Fruit fly (Drosophila melanogaster) whole organism, embryonic: ENCODE results near the gene CG31549.

Source experiments
- Antp ChIP-seq: fragments of 200-800 bp; sonication (Bioruptor generic); optimal IDR thresholded peaks from 3 replicates; lab custom pipeline; 2016; ENCODE audit warnings: missing biosample characterization, missing genetic modification characterization
- BEAF-32 ChIP-seq: fragments of 200-800 bp; sonication (Bioruptor generic); optimal IDR thresholded peaks from 3 replicates; lab custom pipeline; 2017; ENCODE audit warnings: missing biosample characterization, missing genetic modification characterization, mild to moderate bottlenecking, moderate library complexity, missing genetic modification reagents
- CG1024 ChIP-seq: fragments of 200-800 bp; sonication (Bioruptor generic); IDR thresholded peaks from 2 replicates; pipeline ENCODE4 v1.3.6; 2022; ENCODE audit warnings: missing biosample characterization, missing genetic modification characterization
- CG10654 ChIP-seq: fragments of 200-800 bp; sonication (Bioruptor generic); optimal IDR thresholded peaks from 2 replicates; lab custom pipeline; 2016; ENCODE audit warnings: missing biosample characterization, missing genetic modification characterization
- CG11456 ChIP-seq: fragments of 200-800 bp; sonication (Bioruptor generic); IDR thresholded peaks from 3 replicates; pipeline ENCODE4 v1.3.6; 2022; ENCODE audit warnings: missing biosample characterization, missing genetic modification characterization
- CG11696 ChIP-seq: fragments of 200-800 bp; sonication (Bioruptor generic); IDR thresholded peaks from 2 replicates; pipeline ENCODE4 v1.3.6; 2022; ENCODE audit warnings: missing biosample characterization, missing genetic modification characterization
- CG12104 ChIP-seq: fragments of 200-800 bp; sonication (Bioruptor generic); optimal IDR thresholded peaks from 3 replicates; lab custom pipeline; 2016; ENCODE audit warnings: missing biosample characterization, missing genetic modification characterization
- CG13424 ChIP-seq: fragments of 200-800 bp; sonication (Bioruptor generic); optimal IDR thresholded peaks from 2 replicates; lab custom pipeline; 2019; ENCODE audit warnings: missing biosample characterization, mild to moderate bottlenecking, missing genetic modification characterization, moderate library complexity
- CG13624 ChIP-seq: fragments of 200-800 bp; sonication (Bioruptor generic); optimal IDR thresholded peaks from 2 replicates; lab custom pipeline; 2016; ENCODE audit warnings: missing biosample characterization, missing genetic modification characterization
- CG13775 ChIP-seq: fragments of 200-800 bp; sonication (Bioruptor generic); optimal IDR thresholded peaks from 3 replicates; lab custom pipeline; 2017; ENCODE audit warnings: missing biosample characterization, mild to moderate bottlenecking, missing genetic modification characterization
- CG14050 ChIP-seq: fragments of 200-800 bp; sonication (Bioruptor generic); IDR thresholded peaks from 3 replicates; pipeline ENCODE4 v1.3.6; 2022; ENCODE audit warnings: missing biosample characterization, missing genetic modification characterization
- CG14965 ChIP-seq: fragments of 200-800 bp; sonication (Bioruptor generic); optimal IDR thresholded peaks from 2 replicates; lab custom pipeline; 2016; ENCODE audit warnings: missing biosample characterization, missing genetic modification characterization, borderline replicate concordance
- CG16779 ChIP-seq: fragments of 200-800 bp; sonication (Bioruptor generic); IDR thresholded peaks from 2 replicates; pipeline ENCODE4 v1.3.6; 2022; ENCODE audit warnings: missing biosample characterization, missing genetic modification characterization
- CG16863 ChIP-seq: fragments of 200-800 bp; sonication (Bioruptor generic); optimal IDR thresholded peaks from 3 replicates; lab custom pipeline; 2016; ENCODE audit warnings: missing biosample characterization, missing genetic modification characterization
- CG1832 ChIP-seq: fragments of 200-800 bp; sonication (Bioruptor generic); optimal IDR thresholded peaks from 2 replicates; lab custom pipeline; 2017; ENCODE audit warnings: missing biosample characterization, mild to moderate bottlenecking, missing genetic modification characterization, inconsistent platforms
- CG2120 ChIP-seq: fragments of 200-800 bp; sonication (Bioruptor generic); optimal IDR thresholded peaks from 3 replicates; lab custom pipeline; 2016; ENCODE audit warnings: missing biosample characterization, missing genetic modification characterization
- CG2129 ChIP-seq: fragments of 200-800 bp; sonication (Bioruptor generic); IDR thresholded peaks from 2 replicates; pipeline ENCODE4 v1.3.6; 2022; ENCODE audit warnings: missing biosample characterization, missing genetic modification characterization; ENCODE audit not compliant: partially characterized antibody
- CG33213 ChIP-seq: fragments of 200-800 bp; sonication (Bioruptor generic); optimal IDR thresholded peaks from 3 replicates; lab custom pipeline; 2016; ENCODE audit warnings: missing biosample characterization, missing genetic modification characterization
- CG42726 ChIP-seq: fragments of 200-800 bp; sonication (Bioruptor generic); IDR thresholded peaks from 2 replicates; pipeline ENCODE4 v1.3.6; 2022; ENCODE audit warnings: missing biosample characterization, missing genetic modification characterization; ENCODE audit not compliant: partially characterized antibody
- CG6854 ChIP-seq: fragments of 200-800 bp; sonication (Bioruptor generic); optimal IDR thresholded peaks from 3 replicates; lab custom pipeline; 2017; ENCODE audit warnings: missing biosample characterization, mild to moderate bottlenecking, missing genetic modification characterization
- CG8388 ChIP-seq: fragments of 200-800 bp; sonication (Bioruptor generic); optimal IDR thresholded peaks from 2 replicates; lab custom pipeline; 2019; ENCODE audit warnings: missing biosample characterization, mild to moderate bottlenecking, missing genetic modification characterization, moderate library complexity
- CkIIα-i1 ChIP-seq: fragments of 200-800 bp; sonication (Bioruptor generic); IDR thresholded peaks from 2 replicates; pipeline ENCODE4 v1.3.6; 2022; ENCODE audit warnings: missing biosample characterization, missing genetic modification characterization
- HmgD ChIP-seq: fragments of 200-800 bp; sonication (Bioruptor generic); optimal IDR thresholded peaks from 3 replicates; lab custom pipeline; 2016; ENCODE audit warnings: missing biosample characterization, missing genetic modification characterization
- Hmr ChIP-seq: fragments of 200-800 bp; sonication (Bioruptor generic); optimal IDR thresholded peaks from 3 replicates; lab custom pipeline; 2017; ENCODE audit warnings: mild to moderate bottlenecking, missing biosample characterization, missing genetic modification reagents, missing genetic modification characterization
- Hr51 ChIP-seq, 2 experiments: fragments of 200-800 bp; sonication (Bioruptor generic); optimal IDR thresholded peaks; 2 replicates in 1 of 2; 3 replicates in 1 of 2; lab custom pipeline; 2016 to 2018; ENCODE audit warnings: missing biosample characterization in 2 of 2, missing genetic modification characterization in 2 of 2, mild to moderate bottlenecking in 1 of 2, moderate library complexity in 1 of 2
- Hr78 ChIP-seq, 2 experiments: fragments of 200-800 bp in 1 of 2; fragments of >200 bp in 1 of 2; sonication (Bioruptor generic) in 1 of 2; optimal IDR thresholded peaks; 2 replicates each; lab custom pipeline; 2017 to 2019; ENCODE audit warnings: missing biosample characterization in 2 of 2, missing genetic modification characterization in 2 of 2, mild to moderate bottlenecking in 1 of 2, moderate library complexity in 1 of 2
- Lim3 ChIP-seq: fragments of 200-800 bp; sonication (Bioruptor generic); IDR thresholded peaks from 2 replicates; pipeline ENCODE4 v1.3.6; 2022; ENCODE audit warnings: missing biosample characterization, missing genetic modification characterization
- MBD-R2 ChIP-seq: fragments of 200-800 bp; sonication (Bioruptor generic); IDR thresholded peaks from 2 replicates; pipeline ENCODE4 v1.3.6; 2022; ENCODE audit warnings: missing biosample characterization, missing genetic modification characterization
- NC2β ChIP-seq: fragments of 200-800 bp; sonication (Bioruptor generic); optimal IDR thresholded peaks from 2 replicates; lab custom pipeline; 2016; ENCODE audit warnings: missing biosample characterization, missing genetic modification characterization
- Ptx1 ChIP-seq: fragments of 200-800 bp; sonication (Bioruptor generic); IDR thresholded peaks from 2 replicates; pipeline ENCODE4 v1.3.6; 2022; ENCODE audit warnings: missing biosample characterization, missing genetic modification characterization
- TFAM ChIP-seq: fragments of 200-800 bp; sonication (Bioruptor generic); optimal IDR thresholded peaks from 2 replicates; lab custom pipeline; 2017; ENCODE audit warnings: missing biosample characterization, missing genetic modification characterization, inconsistent platforms
- ab ChIP-seq: fragments of 200-800 bp; sonication (Bioruptor generic); optimal IDR thresholded peaks from 2 replicates; lab custom pipeline; 2016; ENCODE audit warnings: missing biosample characterization, missing genetic modification characterization
- bigmax ChIP-seq: fragments of 200-800 bp; sonication (Bioruptor generic); optimal IDR thresholded peaks from 2 replicates; lab custom pipeline; 2018; ENCODE audit warnings: missing biosample characterization, mild to moderate bottlenecking, missing genetic modification characterization
- cad ChIP-seq: fragments of >200 bp; optimal IDR thresholded peaks from 2 replicates; lab custom pipeline; 2017; ENCODE audit warnings: missing biosample characterization, missing genetic modification characterization
- cas ChIP-seq: fragments of 200-800 bp; sonication (Bioruptor generic); IDR thresholded peaks from 2 replicates; pipeline ENCODE4 v1.3.6; 2022; ENCODE audit warnings: missing biosample characterization, missing genetic modification characterization
- croc ChIP-seq: fragments of 200-800 bp; sonication (Bioruptor generic); conservative IDR thresholded peaks from 3 replicates; pipeline ENCODE4 v1.3.6; 2022; ENCODE audit warnings: missing biosample characterization, missing genetic modification characterization
- cwo ChIP-seq: fragments of 200-800 bp; sonication (Bioruptor generic); optimal IDR thresholded peaks from 3 replicates; lab custom pipeline; 2017; ENCODE audit warnings: missing biosample characterization, missing genetic modification characterization, mild to moderate bottlenecking, moderate library complexity, missing genetic modification reagents
- dan ChIP-seq: fragments of 200-800 bp; sonication (Bioruptor generic); IDR thresholded peaks from 2 replicates; pipeline ENCODE4 v1.3.6; 2022; ENCODE audit warnings: missing biosample characterization, missing genetic modification characterization
- dm ChIP-seq: fragments of 200-800 bp; sonication (Bioruptor generic); optimal IDR thresholded peaks from 3 replicates; lab custom pipeline; 2016; ENCODE audit warnings: missing biosample characterization, missing genetic modification characterization
- fd102C ChIP-seq: fragments of 200-800 bp; sonication (Bioruptor generic); optimal IDR thresholded peaks from 2 replicates; lab custom pipeline; 2018; ENCODE audit warnings: missing biosample characterization, mild to moderate bottlenecking, missing genetic modification characterization, moderate library complexity
- fd3F ChIP-seq: fragments of 200-800 bp; sonication (Bioruptor generic); optimal IDR thresholded peaks from 2 replicates; lab custom pipeline; 2018; ENCODE audit warnings: missing biosample characterization, mild to moderate bottlenecking, missing genetic modification characterization, moderate library complexity
- fru ChIP-seq: fragments of >200 bp; optimal IDR thresholded peaks from 2 replicates; lab custom pipeline; 2017
- hth ChIP-seq: fragments of >200 bp; optimal IDR thresholded peaks from 2 replicates; lab custom pipeline; 2017; ENCODE audit warnings: inconsistent platforms
- jing ChIP-seq: fragments of 200-800 bp; sonication (Bioruptor generic); optimal IDR thresholded peaks from 2 replicates; lab custom pipeline; 2018; ENCODE audit warnings: missing biosample characterization, mild to moderate bottlenecking, missing genetic modification characterization
- lab ChIP-seq: fragments of 200-800 bp; sonication (Bioruptor generic); optimal IDR thresholded peaks from 3 replicates; lab custom pipeline; 2017; ENCODE audit warnings: missing biosample characterization, missing genetic modification characterization, mild to moderate bottlenecking, moderate library complexity, missing genetic modification reagents
- pfk ChIP-seq: fragments of 200-800 bp; sonication (Bioruptor generic); optimal IDR thresholded peaks from 2 replicates; lab custom pipeline; 2018; ENCODE audit warnings: missing biosample characterization, mild to moderate bottlenecking, missing genetic modification characterization, moderate library complexity
- ro ChIP-seq: fragments of 200-800 bp; sonication (Bioruptor generic); IDR thresholded peaks from 2 replicates; pipeline ENCODE4 v1.3.6; 2022; ENCODE audit warnings: missing biosample characterization, missing genetic modification characterization
- sc ChIP-seq, 3 experiments: fragments of >200 bp in 2 of 3; fragments of 200-800 bp in 1 of 3; sonication (Bioruptor generic) in 1 of 3; optimal IDR thresholded peaks; 2 replicates in 2 of 3; 3 replicates in 1 of 3; lab custom pipeline; 2017; ENCODE audit warnings: mild to moderate bottlenecking in 1 of 3, missing biosample characterization in 1 of 3, missing genetic modification characterization in 1 of 3, missing genetic modification reagents in 1 of 3
- slou ChIP-seq: fragments of 200-800 bp; sonication (Bioruptor generic); optimal IDR thresholded peaks from 3 replicates; lab custom pipeline; 2016; ENCODE audit warnings: missing biosample characterization, missing genetic modification characterization
- stc ChIP-seq: fragments of 200-800 bp; sonication (Bioruptor generic); IDR thresholded peaks from 2 replicates; pipeline ENCODE4 v1.3.6; 2022; ENCODE audit warnings: missing biosample characterization, missing genetic modification characterization
- tap ChIP-seq: fragments of 200-800 bp; optimal IDR thresholded peaks from 3 replicates; lab custom pipeline; 2019; ENCODE audit warnings: missing biosample characterization, mild to moderate bottlenecking, missing genetic modification characterization, moderate library complexity

CG31549 gene

dm6 chr3R:5606477-5606876, 25.5 kb upstream of the CG31549 start, which contains the start of gene asl (continued):
- TF ChIP-seq fd102C (GFP tag; lab: Kevin White, UChicago), result peak; percentile 35
- TF ChIP-seq slou (GFP tag; lab: Kevin White, UChicago), result no peak
- peak; percentile 57 for TF ChIP-seq CG8388 (GFP tag; lab: Kevin White, UChicago)
- peak; percentile 41 for TF ChIP-seq Antp (GFP tag; lab: Kevin White, UChicago)
- TF ChIP-seq BEAF-32 (GFP tag; lab: Kevin White, UChicago), result peak; percentile 53
- peak in 1 of 2 experiments; percentile 65 for TF ChIP-seq Hr78 (GFP tag; optimal IDR thresholded peaks at IDR 0.05; lab: Kevin White, UChicago)
- peak; percentile 34 for TF ChIP-seq CG16863 (GFP tag; lab: Kevin White, UChicago)
- TF ChIP-seq CkIIα-i1 (GFP tag; lab: Robert Waterston, UW), result no peak
- TF ChIP-seq NC2β, result peak; percentile 55
- TF ChIP-seq CG2120, result peak; percentile 71
- TF ChIP-seq cad (GFP tag; lab: Kevin White, UChicago), result no peak
- TF ChIP-seq ab (GFP tag; lab: Kevin White, UChicago), result no peak
- no peak for TF ChIP-seq Hmr (GFP tag; lab: Kevin White, UChicago)
- TF ChIP-seq CG13424 (tag; lab: Kevin White, UChicago), result peak; percentile 79
- TF ChIP-seq CG12104 (GFP tag; lab: Kevin White, UChicago), result peak; percentile 40
- peak; percentile 49 for TF ChIP-seq CG13624 (GFP tag; lab: Kevin White, UChicago)
- TF ChIP-seq CG11456 (GFP tag; lab: Robert Waterston, UW), result 0 out of 3 replicates have a peak, but pooled peaks have one; percentile 45
- no peak for TF ChIP-seq fru (lab: Kevin White, UChicago)
- no peak for TF ChIP-seq Hr51 (GFP tag; optimal IDR thresholded peaks at IDR 0.05; lab: Kevin White, UChicago)
- TF ChIP-seq CG2129, result no peak
- TF ChIP-seq TFAM (GFP tag; lab: Kevin White, UChicago), result no peak
- TF ChIP-seq ro (GFP tag; lab: Robert Waterston, UW), result no peak
- TF ChIP-seq tap (tag; lab: Kevin White, UChicago), result no peak
- no peak for TF ChIP-seq CG16779 (GFP tag; lab: Robert Waterston, UW)
- peak; percentile 31 for TF ChIP-seq dm
- TF ChIP-seq CG13775, result peak; percentile 61
- no peak for TF ChIP-seq lab
- TF ChIP-seq HmgD (GFP tag; lab: Kevin White, UChicago), result no peak
- no peak for TF ChIP-seq Lim3
- no peak for TF ChIP-seq sc (optimal IDR thresholded peaks at IDR 0.05; lab: Kevin White, UChicago)
- TF ChIP-seq sc (GFP tag; optimal IDR thresholded peaks at IDR 0.05; lab: Kevin White, UChicago), result no peak
- TF ChIP-seq CG10654 (GFP tag; lab: Kevin White, UChicago), result peak; percentile 17
- TF ChIP-seq CG1832 (GFP tag; lab: Kevin White, UChicago), result no peak
- TF ChIP-seq CG33213 (GFP tag; lab: Kevin White, UChicago), result peak; percentile 66
- TF ChIP-seq MBD-R2 (GFP tag; lab: Robert Waterston, UW), result peak; percentile 86
- TF ChIP-seq Ptx1, result peak; percentile 65
- peak; percentile 37; the same call in 1 of the 3 replicates for TF ChIP-seq CG14050 (GFP tag; lab: Robert Waterston, UW)
- TF ChIP-seq stc (GFP tag; lab: Robert Waterston, UW), result peak; percentile 50; the same call in 1 of the 2 replicates
- no peak for TF ChIP-seq jing (GFP tag; lab: Kevin White, UChicago)
- no peak for TF ChIP-seq bigmax (GFP tag; lab: Kevin White, UChicago)
- TF ChIP-seq pfk (GFP tag; lab: Kevin White, UChicago), result no peak
- TF ChIP-seq croc (GFP tag; lab: Robert Waterston, UW), result peak; percentile 18; the same call in 1 of the 3 replicates
- TF ChIP-seq cwo (GFP tag; lab: Kevin White, UChicago), result peak; percentile 22
- peak; percentile 37; the same call in 1 of the 2 replicates for TF ChIP-seq CG1024
- no peak for TF ChIP-seq CG6854 (GFP tag; lab: Kevin White, UChicago)
- TF ChIP-seq CG11696 (GFP tag; lab: Robert Waterston, UW), result 0 out of 2 replicates have a peak, but pooled peaks have one; percentile 26
- no peak for TF ChIP-seq CG42726 (GFP tag; lab: Robert Waterston, UW)
- TF ChIP-seq cas (GFP tag; lab: Robert Waterston, UW), result no peak
- TF ChIP-seq hth (lab: Kevin White, UChicago), result no peak
- peak; percentile 25 for TF ChIP-seq fd3F
- no peak for TF ChIP-seq CG14965
- no peak for TF ChIP-seq dan (GFP tag; lab: Robert Waterston, UW)
